Fruit fly (Drosophila melanogaster) ovary, adult (tissue): ENCODE data around the gene Mlc-c.
A peak's percentile ranks its signal among the peaks of the same experiment; 100 is the strongest.

ENCODE experiments used
- CG17801 ChIP-seq: fragments of 200-800 bp; optimal IDR thresholded peaks from 2 replicates; lab custom pipeline; 2019; ENCODE audit warnings: missing biosample characterization, mild to moderate bottlenecking, missing genetic modification characterization, moderate library complexity; ENCODE audit not compliant: partially characterized antibody

The Mlc-c gene

DNA sequence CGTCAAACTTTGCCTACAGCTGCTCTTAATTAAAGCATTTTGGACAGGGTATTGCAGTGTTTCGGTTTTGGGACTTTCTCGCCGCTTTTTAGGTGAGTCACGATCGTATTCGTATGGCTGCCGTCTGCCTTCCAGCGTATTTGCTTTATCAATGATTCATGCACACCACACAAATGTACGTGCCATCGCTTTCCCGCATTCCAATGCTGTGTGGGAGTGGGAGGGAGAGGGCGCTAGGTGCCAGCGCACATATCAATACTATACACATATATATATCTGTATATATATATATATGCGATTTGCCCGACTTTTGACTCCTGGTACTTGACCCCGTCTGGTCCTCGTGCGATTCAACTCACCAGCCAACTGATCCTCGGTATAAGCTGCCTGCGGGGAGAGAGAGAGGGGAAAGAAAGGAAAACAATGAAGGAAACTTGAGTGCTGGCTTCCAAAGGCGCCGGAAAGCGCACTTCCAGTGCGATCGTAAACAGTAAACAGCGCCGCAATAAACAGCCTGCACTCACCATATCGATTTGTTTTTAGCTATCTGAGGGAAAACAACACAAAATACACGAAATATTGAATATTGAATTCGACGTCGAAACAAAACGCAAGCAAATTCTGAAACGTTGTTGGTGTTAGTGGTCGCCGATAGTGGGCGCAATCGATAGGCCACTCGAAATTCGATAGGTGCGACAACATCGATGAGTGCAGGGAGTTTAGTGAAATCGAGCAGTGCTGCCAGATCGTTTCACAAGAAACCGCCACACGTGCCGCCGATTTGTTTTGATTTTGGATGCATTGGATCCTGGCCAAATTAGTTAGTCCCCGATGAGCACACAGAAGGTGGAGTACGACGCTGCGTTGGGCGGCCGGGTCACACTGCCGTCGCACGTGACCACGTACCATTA is at the start of gene Mlc-c, which contains the start of gene Pop1:
TSS of gene Mlc-c (minus strand) at position 647 of the 911 bp plus-strand sequence.
TSS of gene Pop1 (plus strand) at position 756 of the 911 bp plus-strand sequence.
- peak; percentile 21 for TF ChIP-seq CG17801

- no peak for TF ChIP-seq CG17801
Measured at dm6 chrX:5671537-5672029, 49.2 kb upstream of the Mlc-c start, which contains the start of gene Rab18. Gene Rab18 (minus strand): TSS chrX:5671812.

- TF ChIP-seq CG17801: peak; percentile 25
Measured at dm6 chrX:5665902-5666301, 43.6 kb upstream of the Mlc-c start, which contains the start of the genes Sirt4 and CG4119. Gene Sirt4 (minus strand): TSS chrX:5665940. Gene CG4119 (plus strand): TSS chrX:5666052.

DNA sequence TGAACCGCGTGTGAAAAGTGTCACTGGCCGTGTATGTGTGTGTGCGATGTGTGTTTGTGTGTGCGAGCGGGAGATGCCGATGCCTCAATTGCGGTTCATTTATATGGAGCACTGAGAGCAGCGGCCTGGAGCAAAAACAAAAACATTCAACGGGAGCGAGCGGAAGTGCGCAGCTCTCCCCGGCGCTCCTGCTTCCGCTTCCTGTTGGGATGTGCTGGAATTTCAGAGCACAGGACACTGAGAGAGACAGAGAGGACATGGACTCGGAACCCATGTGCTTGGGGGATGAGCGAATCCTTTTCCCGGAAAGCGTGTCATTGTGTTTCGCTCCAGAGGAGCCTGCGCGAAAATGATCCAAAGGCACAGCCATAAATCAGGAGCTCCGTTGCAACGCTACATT is 41.9 kb upstream of the Mlc-c start:
- no peak for TF ChIP-seq CG17801

dm6 chrX:5662761-5663160 is 40.4 kb upstream of the Mlc-c start, which contains the start of gene OtopLc:
Gene OtopLc (minus strand): TSS chrX:5662861.
- TF ChIP-seq CG17801: no peak

DNA sequence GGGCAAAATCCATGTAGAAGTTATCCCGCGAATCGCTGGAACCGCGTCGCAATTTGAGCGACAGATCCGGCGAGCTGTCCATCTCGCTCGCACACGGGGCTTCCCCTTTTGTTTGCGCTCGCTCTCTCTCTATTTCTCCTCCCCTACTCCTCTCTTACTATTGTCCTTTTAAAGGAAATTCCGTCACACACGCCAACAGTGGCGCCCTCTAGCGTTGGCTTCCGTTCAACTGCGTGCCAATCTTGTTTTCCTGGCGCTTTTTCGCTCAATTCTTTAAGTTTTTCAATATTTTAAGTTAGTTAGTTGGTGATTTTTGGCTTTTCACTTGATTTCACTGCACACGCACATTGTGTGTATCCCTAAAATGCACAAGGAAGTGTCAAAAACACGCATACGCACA is 39.6 kb upstream of the Mlc-c start:
- TF ChIP-seq CG17801: no peak

- no peak for TF ChIP-seq CG17801
Measured at dm6 chrX:5649998-5650397, 27.7 kb upstream of the Mlc-c start.

DNA sequence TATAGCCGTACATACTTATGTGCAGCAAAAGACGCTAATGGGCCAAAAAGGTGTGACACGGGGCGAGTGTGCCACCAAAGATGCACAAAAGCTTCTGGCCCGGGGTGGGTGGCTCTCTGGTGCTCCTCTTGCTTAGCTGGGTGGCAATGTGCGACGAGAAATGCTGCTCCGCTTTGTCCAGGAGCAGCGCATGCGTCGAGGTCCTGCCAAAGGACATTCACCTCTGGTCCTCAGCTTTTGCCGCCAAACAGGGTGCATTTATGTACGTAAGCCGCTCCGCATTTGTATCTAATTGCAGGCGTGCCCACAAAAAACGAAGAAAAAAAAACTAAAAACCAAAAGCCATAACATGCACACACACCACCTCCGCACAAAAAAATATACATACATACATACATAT is 27.0 kb upstream of the Mlc-c start:
- TF ChIP-seq CG17801: no peak

dm6 chrX:5648437-5648959 is 26.2 kb upstream of the Mlc-c start, which contains the start of gene OtopLa:
Gene OtopLa (minus strand): TSS chrX:5648487.
- no peak for TF ChIP-seq CG17801

dm6 chrX:5646228-5646627 is 23.9 kb upstream of the Mlc-c start:
- no peak for TF ChIP-seq CG17801

- no peak for TF ChIP-seq CG17801
Measured at dm6 chrX:5639083-5639482, 16.7 kb upstream of the Mlc-c start.

- TF ChIP-seq CG17801: no peak
Measured at dm6 chrX:5638588-5638987, 16.2 kb upstream of the Mlc-c start.

dm6 chrX:5637543-5637942 is 15.2 kb upstream of the Mlc-c start:
- TF ChIP-seq CG17801: no peak

DNA sequence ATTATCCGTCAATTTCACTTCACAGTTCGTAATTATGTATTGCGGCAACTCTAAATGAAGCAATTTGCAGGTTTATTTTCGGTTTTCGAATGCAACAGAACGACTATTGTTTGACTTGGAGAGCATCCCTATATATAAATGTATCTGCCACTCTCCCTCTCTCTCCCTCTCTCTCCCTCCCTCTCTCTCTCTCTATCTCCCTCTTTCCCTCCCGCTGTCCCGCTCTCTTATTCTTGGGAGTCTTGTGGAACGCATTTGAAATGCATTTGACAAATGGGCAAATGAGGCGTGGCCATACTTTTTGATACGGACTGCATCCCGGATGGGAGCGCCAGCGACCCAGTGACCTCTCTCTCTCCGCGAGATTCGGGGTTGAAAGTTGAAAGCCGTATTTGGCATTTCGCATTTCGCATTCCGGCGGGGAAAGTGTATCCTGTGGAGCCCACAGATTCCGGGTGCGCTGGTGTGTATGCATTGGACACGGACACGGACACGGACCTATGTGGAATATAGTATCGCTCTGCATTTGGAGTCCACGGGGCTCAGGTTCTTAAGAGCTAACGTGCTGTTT is 14.3 kb upstream of the Mlc-c start:
- TF ChIP-seq CG17801: no peak

DNA sequence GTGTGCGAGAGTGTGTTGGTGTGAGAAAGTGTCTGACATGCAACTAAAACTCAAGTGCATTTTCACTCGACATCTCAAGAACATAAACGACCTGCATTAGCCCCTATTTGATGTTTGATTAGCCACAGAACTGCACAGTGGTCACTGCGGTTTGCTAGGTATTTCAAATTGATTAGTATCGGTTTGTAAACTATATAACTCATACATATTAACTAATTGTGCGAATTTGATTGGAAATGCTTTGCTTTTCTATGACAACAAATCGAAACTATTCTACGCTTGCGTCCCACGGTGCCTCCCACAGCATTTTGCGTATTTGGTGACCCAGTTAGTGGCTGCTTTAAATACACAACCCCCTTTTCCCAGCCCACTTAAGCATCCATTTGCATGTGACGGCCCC is 12.4 kb upstream of the Mlc-c start:
- TF ChIP-seq CG17801: no peak

DNA sequence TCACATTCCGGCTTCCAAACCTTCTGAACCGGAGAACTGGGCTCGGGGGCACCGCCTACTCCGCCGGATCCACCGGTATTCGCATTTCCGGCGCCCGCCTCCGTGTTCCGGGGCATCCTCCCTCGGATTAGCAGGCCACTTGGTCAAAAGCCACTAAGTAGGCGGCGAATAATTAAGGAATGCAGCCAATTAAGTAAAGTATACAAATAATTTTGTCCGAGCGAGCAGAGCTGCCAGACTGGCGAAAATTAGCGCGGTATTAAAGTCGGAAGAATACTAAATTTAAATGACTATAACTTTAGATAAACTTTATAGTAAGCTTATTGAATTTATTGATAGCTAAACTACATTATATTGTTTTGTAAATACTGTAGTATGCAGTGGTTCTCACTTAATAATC is 3.8 kb downstream of the Mlc-c start, which contains the start of gene RhoGAP5A:
TSS of gene RhoGAP5A (minus strand) at position 245 of the 400 bp plus-strand sequence.
- no peak for TF ChIP-seq CG17801

dm6 chrX:5616270-5616669 is 6.1 kb downstream of the Mlc-c start, which contains the start of gene CG34434:
Gene CG34434 (minus strand): TSS chrX:5616370.
- no peak for TF ChIP-seq CG17801
